Fruit fly (Drosophila melanogaster) whole organism, embryonic: ENCODE data around the gene Muc30E.

Experiments used
- CG10431 ChIP-seq: fragments of 200-800 bp; sonication (Bioruptor generic); optimal IDR thresholded peaks from 3 replicates; lab custom pipeline; 2018; ENCODE audit warnings: missing biosample characterization, mild to moderate bottlenecking, missing genetic modification characterization
- CG10462 ChIP-seq: fragments of 200-800 bp; sonication (Bioruptor generic); optimal IDR thresholded peaks from 2 replicates; lab custom pipeline; 2016; ENCODE audit warnings: missing biosample characterization, missing genetic modification characterization
- CG11456 ChIP-seq: fragments of 200-800 bp; sonication (Bioruptor generic); IDR thresholded peaks from 3 replicates; pipeline ENCODE4 v1.3.6; 2022; ENCODE audit warnings: missing biosample characterization, missing genetic modification characterization
- CG11504 ChIP-seq: fragments of 200-800 bp; sonication (Bioruptor generic); optimal IDR thresholded peaks from 3 replicates; lab custom pipeline; 2019; ENCODE audit warnings: missing biosample characterization, mild to moderate bottlenecking, missing genetic modification characterization, moderate library complexity
- CG11560 ChIP-seq: fragments of 200-800 bp; sonication (Bioruptor generic); IDR thresholded peaks from 3 replicates; pipeline ENCODE4 v1.3.6; 2022; ENCODE audit warnings: missing biosample characterization, missing genetic modification characterization
- CG13894 ChIP-seq: fragments of 200-800 bp; sonication (Bioruptor generic); optimal IDR thresholded peaks from 3 replicates; lab custom pipeline; 2018; ENCODE audit warnings: missing biosample characterization, mild to moderate bottlenecking, missing genetic modification characterization, moderate library complexity
- CG14860 ChIP-seq: fragments of 200-800 bp; sonication (Bioruptor generic); IDR thresholded peaks from 3 replicates; pipeline ENCODE4 v1.3.6; 2022; ENCODE audit warnings: missing biosample characterization, missing genetic modification characterization; ENCODE audit not compliant: partially characterized antibody
- CG15601 ChIP-seq: fragments of 200-800 bp; sonication (Bioruptor generic); optimal IDR thresholded peaks from 3 replicates; lab custom pipeline; 2019; ENCODE audit warnings: missing biosample characterization, mild to moderate bottlenecking, missing genetic modification characterization, moderate library complexity
- CG16813 ChIP-seq: fragments of 200-800 bp; sonication (Bioruptor generic); IDR thresholded peaks from 3 replicates; pipeline ENCODE4 v1.3.6; 2022; ENCODE audit warnings: missing biosample characterization, missing genetic modification characterization; ENCODE audit not compliant: partially characterized antibody
- CG17359 ChIP-seq: fragments of 200-800 bp; sonication (Bioruptor generic); optimal IDR thresholded peaks from 3 replicates; lab custom pipeline; 2018; ENCODE audit warnings: missing biosample characterization, mild to moderate bottlenecking, missing genetic modification characterization, moderate library complexity
- CG2129 ChIP-seq: fragments of 200-800 bp; sonication (Bioruptor generic); IDR thresholded peaks from 2 replicates; pipeline ENCODE4 v1.3.6; 2022; ENCODE audit warnings: missing biosample characterization, missing genetic modification characterization; ENCODE audit not compliant: partially characterized antibody
- CG31224 ChIP-seq: fragments of 200-800 bp; sonication (Bioruptor generic); IDR thresholded peaks from 2 replicates; pipeline ENCODE4 v1.3.6; 2022; ENCODE audit warnings: missing biosample characterization, missing genetic modification characterization
- CG33557 ChIP-seq: fragments of 200-800 bp; sonication (Bioruptor generic); optimal IDR thresholded peaks from 2 replicates; lab custom pipeline; 2019; ENCODE audit warnings: missing biosample characterization, mild to moderate bottlenecking, missing genetic modification characterization, moderate library complexity
- CG34422 ChIP-seq: fragments of 200-800 bp; sonication (Bioruptor generic); IDR thresholded peaks from 3 replicates; pipeline ENCODE4 v1.3.6; 2022; ENCODE audit warnings: missing biosample characterization, missing genetic modification characterization
- CG3995 ChIP-seq: fragments of 200-800 bp; sonication (Bioruptor generic); optimal IDR thresholded peaks from 3 replicates; lab custom pipeline; 2016; ENCODE audit warnings: missing biosample characterization, missing genetic modification characterization
- CG4282 ChIP-seq: fragments of 200-800 bp; sonication (Bioruptor generic); optimal IDR thresholded peaks from 2 replicates; lab custom pipeline; 2016; ENCODE audit warnings: missing biosample characterization, missing genetic modification characterization
- CG6765 ChIP-seq: fragments of 200-800 bp; sonication (Bioruptor generic); optimal IDR thresholded peaks from 3 replicates; lab custom pipeline; 2017; ENCODE audit warnings: missing biosample characterization, mild to moderate bottlenecking, missing genetic modification characterization
- CG8944 ChIP-seq: fragments of 200-800 bp; sonication (Bioruptor generic); optimal IDR thresholded peaks from 3 replicates; lab custom pipeline; 2016; ENCODE audit warnings: missing biosample characterization, missing genetic modification characterization
- CG9215 ChIP-seq: fragments of 200-800 bp; sonication (Bioruptor generic); IDR thresholded peaks from 2 replicates; pipeline ENCODE4 v1.3.6; 2022; ENCODE audit warnings: missing biosample characterization, missing genetic modification characterization
- CG9932 ChIP-seq: fragments of 200-800 bp; sonication (Bioruptor generic); IDR thresholded peaks from 2 replicates; pipeline ENCODE4 v1.3.6; 2022; ENCODE audit warnings: missing biosample characterization, missing genetic modification characterization
- Doc2 ChIP-seq: fragments of 200-800 bp; sonication (Bioruptor generic); IDR thresholded peaks from 2 replicates; pipeline ENCODE4 v1.3.6; 2022; ENCODE audit warnings: missing biosample characterization, missing genetic modification characterization
- Dp ChIP-seq: fragments of 200-800 bp; sonication (Bioruptor generic); optimal IDR thresholded peaks from 2 replicates; lab custom pipeline; 2018; ENCODE audit warnings: missing biosample characterization, mild to moderate bottlenecking, missing genetic modification characterization, moderate library complexity
- Drgx ChIP-seq: fragments of 200-800 bp; sonication (Bioruptor generic); IDR thresholded peaks from 2 replicates; pipeline ENCODE4 v1.3.6; 2022; ENCODE audit warnings: missing biosample characterization, missing genetic modification characterization
- Eip74EF ChIP-seq, 2 experiments: fragments of 200-800 bp in 1 of 2; fragments of >200 bp in 1 of 2; sonication (Bioruptor generic) in 1 of 2; optimal IDR thresholded peaks; 2 replicates each; lab custom pipeline; 2017 to 2019; ENCODE audit warnings: missing biosample characterization in 2 of 2, missing genetic modification characterization in 2 of 2, mild to moderate bottlenecking in 1 of 2, moderate library complexity in 1 of 2
- Ets97D ChIP-seq: fragments of 200-800 bp; sonication (Bioruptor generic); optimal IDR thresholded peaks from 3 replicates; lab custom pipeline; 2016; ENCODE audit warnings: missing biosample characterization, missing genetic modification characterization
- Gsc ChIP-seq: fragments of 200-800 bp; sonication (Bioruptor generic); IDR thresholded peaks from 2 replicates; pipeline ENCODE4 v1.3.6; 2022; ENCODE audit warnings: missing biosample characterization, missing genetic modification characterization
- Lpt ChIP-seq: fragments of >200 bp; optimal IDR thresholded peaks from 2 replicates; lab custom pipeline; 2018; ENCODE audit warnings: missing biosample characterization, missing genetic modification characterization
- Max ChIP-seq: fragments of 200-800 bp; sonication (Bioruptor generic); optimal IDR thresholded peaks from 2 replicates; lab custom pipeline; 2016; ENCODE audit warnings: missing biosample characterization, mild to moderate bottlenecking, missing genetic modification characterization
- Nf-YB ChIP-seq: fragments of 200-800 bp; sonication (Bioruptor generic); optimal IDR thresholded peaks from 3 replicates; lab custom pipeline; 2019; ENCODE audit warnings: missing biosample characterization, mild to moderate bottlenecking, missing genetic modification characterization, moderate library complexity
- NfI ChIP-seq: fragments of 200-800 bp; sonication (Bioruptor generic); optimal IDR thresholded peaks from 3 replicates; lab custom pipeline; 2018; ENCODE audit warnings: missing biosample characterization, mild to moderate bottlenecking, missing genetic modification characterization, moderate library complexity
- Sox100B ChIP-seq: fragments of 200-800 bp; sonication (Bioruptor generic); optimal IDR thresholded peaks from 3 replicates; lab custom pipeline; 2018; ENCODE audit warnings: missing biosample characterization, mild to moderate bottlenecking, missing genetic modification characterization
- ase ChIP-seq: fragments of 200-800 bp; sonication (Bioruptor generic); IDR thresholded peaks from 3 replicates; pipeline ENCODE4 v1.3.6; 2022; ENCODE audit warnings: missing biosample characterization, missing genetic modification characterization
- danr ChIP-seq: fragments of 200-800 bp; sonication (Bioruptor generic); IDR thresholded peaks from 2 replicates; pipeline ENCODE4 v1.3.6; 2022; ENCODE audit warnings: missing biosample characterization, missing genetic modification characterization
- dimm ChIP-seq: fragments of 200-800 bp; sonication (Bioruptor generic); IDR thresholded peaks from 2 replicates; pipeline ENCODE4 v1.3.6; 2022; ENCODE audit warnings: missing biosample characterization, missing genetic modification characterization
- emc ChIP-seq: fragments of 200-800 bp; sonication (Bioruptor generic); optimal IDR thresholded peaks from 2 replicates; lab custom pipeline; 2016; ENCODE audit warnings: missing biosample characterization, missing genetic modification characterization
- exex ChIP-seq: fragments of 200-800 bp; sonication (Bioruptor generic); optimal IDR thresholded peaks from 4 replicates; lab custom pipeline; 2018; ENCODE audit warnings: missing biosample characterization, mild to moderate bottlenecking, missing genetic modification characterization, moderate library complexity
- gcm ChIP-seq: fragments of 200-800 bp; sonication (Bioruptor generic); optimal IDR thresholded peaks from 2 replicates; lab custom pipeline; 2019; ENCODE audit warnings: missing biosample characterization, mild to moderate bottlenecking, missing genetic modification characterization, moderate library complexity
- gro ChIP-seq: fragments of 200-800 bp; sonication (Bioruptor generic); optimal IDR thresholded peaks from 2 replicates; lab custom pipeline; 2016; ENCODE audit warnings: missing biosample characterization, missing genetic modification characterization
- insv ChIP-seq, 2 experiments: fragments of 200-800 bp; sonication (Bioruptor generic); optimal IDR thresholded peaks; 3 replicates each; lab custom pipeline; 2016 to 2018; ENCODE audit warnings: missing biosample characterization in 2 of 2, missing genetic modification characterization in 2 of 2
- ken ChIP-seq: fragments of 200-800 bp; sonication (Bioruptor generic); IDR thresholded peaks from 3 replicates; pipeline ENCODE4 v1.3.6; 2022; ENCODE audit warnings: missing biosample characterization, missing genetic modification characterization
- lov ChIP-seq, 2 experiments: fragments of 200-800 bp in 1 of 2; fragments of >200 bp in 1 of 2; sonication (Bioruptor generic) in 1 of 2; IDR thresholded peaks in 1 of 2; optimal IDR thresholded peaks in 1 of 2; 2 replicates in 1 of 2; 3 replicates in 1 of 2; pipeline versions ENCODE4 v1.3.6 to Lab custom; 2017 to 2022; ENCODE audit warnings: missing biosample characterization in 1 of 2, missing genetic modification characterization in 1 of 2
- nom ChIP-seq: fragments of 200-800 bp; sonication (Bioruptor generic); optimal IDR thresholded peaks from 2 replicates; lab custom pipeline; 2017; ENCODE audit warnings: missing biosample characterization, missing genetic modification characterization, mild to moderate bottlenecking, moderate library complexity, missing genetic modification reagents
- onecut ChIP-seq: fragments of 200-800 bp; sonication (Bioruptor generic); IDR thresholded peaks from 2 replicates; pipeline ENCODE4 v1.3.6; 2022; ENCODE audit warnings: missing biosample characterization, missing genetic modification characterization
- pan ChIP-seq, 4 experiments: fragments of >200 bp in 3 of 4; fragments of 200-800 bp in 1 of 4; sonication (Bioruptor generic) in 1 of 4; optimal IDR thresholded peaks in 3 of 4; IDR thresholded peaks in 1 of 4; 2 replicates each; pipeline versions ENCODE4 v1.3.6 to Lab custom; 2017 to 2022; ENCODE audit warnings: missing biosample characterization in 2 of 4, missing genetic modification characterization in 2 of 4, mixed read lengths in 1 of 4
- row ChIP-seq: fragments of 200-800 bp; sonication (Bioruptor generic); IDR thresholded peaks from 3 replicates; pipeline ENCODE4 v1.3.6; 2022; ENCODE audit warnings: missing biosample characterization, missing genetic modification characterization
- ssp ChIP-seq: fragments of 200-800 bp; sonication (Bioruptor generic); IDR thresholded peaks from 2 replicates; pipeline ENCODE4 v1.3.6; 2022; ENCODE audit warnings: missing biosample characterization, missing genetic modification characterization
- tap ChIP-seq: fragments of 200-800 bp; optimal IDR thresholded peaks from 3 replicates; lab custom pipeline; 2019; ENCODE audit warnings: missing biosample characterization, mild to moderate bottlenecking, missing genetic modification characterization, moderate library complexity
- tin ChIP-seq: fragments of 200-800 bp; sonication (Bioruptor generic); optimal IDR thresholded peaks from 3 replicates; lab custom pipeline; 2016; ENCODE audit warnings: missing biosample characterization, missing genetic modification characterization
- tx ChIP-seq: fragments of 200-800 bp; sonication (Bioruptor generic); optimal IDR thresholded peaks from 2 replicates; lab custom pipeline; 2016; ENCODE audit warnings: missing biosample characterization, missing genetic modification characterization
- z ChIP-seq: fragments of 200-800 bp; sonication (Bioruptor generic); IDR thresholded peaks from 3 replicates; pipeline ENCODE4 v1.3.6; 2022; ENCODE audit warnings: missing biosample characterization, missing genetic modification characterization

The Muc30E gene

dm6 chr2L:9897296-9897695, 5.6 kb downstream of the Muc30E start, which contains the start of gene RpS2 (continued):
- TF ChIP-seq gro (GFP tag; lab: Kevin White, UChicago) (peak; percentile 39), CG13894 (peak; percentile 69), CG9215 (GFP tag; lab: Robert Waterston, UW) (no peak), ssp (GFP tag; lab: Robert Waterston, UW) (no peak), CG9932 (GFP tag; lab: Robert Waterston, UW) (peak; percentile 77), CG14860 (GFP tag; lab: Robert Waterston, UW) (peak; percentile 98), CG8944 (GFP tag; lab: Kevin White, UChicago) (no peak), tx (GFP tag; lab: Kevin White, UChicago) (no peak), exex (tag; lab: Kevin White, UChicago) (peak; percentile 31), nom (GFP tag; lab: Kevin White, UChicago) (peak; percentile 75), CG11456 (GFP tag; lab: Robert Waterston, UW) (0 out of 3 replicates have a peak, but pooled peaks have one; percentile 6), NfI (GFP tag; lab: Kevin White, UChicago) (peak; percentile 16), Lpt (GFP tag; lab: Kevin White, UChicago) (no peak), ase (no peak), dimm (no peak), CG11560 (tag; lab: Robert Waterston, UW) (no peak), Dp (peak; percentile 68), CG31224 (GFP tag; lab: Robert Waterston, UW) (no peak), CG2129 (GFP tag; lab: Robert Waterston, UW) (peak; percentile 95), insv (GFP tag; optimal IDR thresholded peaks at IDR 0.05; lab: Kevin White, UChicago) (peak in 1 of 2 experiments; percentile 32), CG16813 (GFP tag; lab: Robert Waterston, UW) (peak; percentile 99), danr (GFP tag; lab: Robert Waterston, UW) (no peak), z (GFP tag; lab: Robert Waterston, UW) (no peak), CG3995 (peak; percentile 39), emc (GFP tag; lab: Kevin White, UChicago) (no peak), lov (optimal IDR thresholded peaks at IDR 0.05; lab: Kevin White, UChicago) (no peak), lov (GFP tag; IDR thresholded peaks at IDR 0.05; lab: Robert Waterston, UW) (no peak), CG15601 (peak; percentile 8), Drgx (GFP tag; lab: Robert Waterston, UW) (no peak), tin (GFP tag; lab: Kevin White, UChicago) (no peak), Ets97D (GFP tag; lab: Kevin White, UChicago) (peak; percentile 94), CG11504 (no peak), gcm (peak; percentile 53), CG34422 (GFP tag; lab: Robert Waterston, UW) (no peak; the same call in 2 of the 3 replicates), Max (GFP tag; lab: Kevin White, UChicago) (peak; percentile 42), tap (tag; lab: Kevin White, UChicago) (no peak), CG10462 (GFP tag; lab: Kevin White, UChicago) (no peak), pan (optimal IDR thresholded peaks at IDR 0.05; lab: Kevin White, UChicago) (no peak), pan (GFP tag; optimal IDR thresholded peaks at IDR 0.05 in 1 of 2, IDR thresholded peaks at IDR 0.05 in 1 of 2) (peak in 1 of 2 experiments; percentile 7), CG10431 (no peak), Gsc (GFP tag; lab: Robert Waterston, UW) (no peak), Eip74EF (GFP tag; optimal IDR thresholded peaks at IDR 0.05; lab: Kevin White, UChicago) (peak in 1 of 2 experiments; percentile 11), ken (GFP tag; lab: Robert Waterston, UW) (no peak), CG4282 (GFP tag; lab: Kevin White, UChicago) (no peak), CG6765 (GFP tag; lab: Kevin White, UChicago) (no peak), Sox100B (GFP tag; lab: Kevin White, UChicago) (peak; percentile 23), Nf-YB (peak; percentile 13), Doc2 (GFP tag; lab: Robert Waterston, UW) (no peak), CG33557 (no peak), row (GFP tag; lab: Robert Waterston, UW) (peak; percentile 83), CG17359 (tag; lab: Kevin White, UChicago) (peak; percentile 31), onecut (GFP tag; lab: Robert Waterston, UW) (peak; percentile 47; the same call in 1 of the 2 replicates)
